Fruit fly (Drosophila melanogaster) whole organism, adult: ENCODE measurements around the gene emei.
A peak's percentile ranks its signal among the peaks of the same experiment; 100 is the strongest.

Experiments
- CG11617 ChIP-seq: fragments of 200-800 bp; sonication (Bioruptor generic); optimal IDR thresholded peaks from 2 replicates; lab custom pipeline; 2017; ENCODE audit warnings: mild to moderate bottlenecking, missing biosample characterization, missing genetic modification reagents, missing genetic modification characterization
- CG14711 ChIP-seq: fragments of 200-800 bp; sonication (Bioruptor generic); optimal IDR thresholded peaks from 2 replicates; lab custom pipeline; 2018; ENCODE audit warnings: missing biosample characterization, mild to moderate bottlenecking, missing genetic modification characterization, moderate library complexity
- CG33017 ChIP-seq: fragments of 200-800 bp; sonication (Bioruptor generic); optimal IDR thresholded peaks from 2 replicates; lab custom pipeline; 2018; ENCODE audit warnings: missing biosample characterization, mild to moderate bottlenecking, missing genetic modification characterization, moderate library complexity
- CG5204 ChIP-seq: fragments of 200-800 bp; sonication (Bioruptor generic); optimal IDR thresholded peaks from 2 replicates; lab custom pipeline; 2016; ENCODE audit warnings: missing biosample characterization, missing genetic modification characterization
- kay ChIP-seq: fragments of 200-800 bp; sonication (Bioruptor generic); peaks from one replicate; lab custom pipeline; 2016; ENCODE audit warnings: missing biosample characterization, missing genetic modification characterization, borderline replicate concordance
- ovo ChIP-seq: fragments of 200-800 bp; sonication (Bioruptor generic); optimal IDR thresholded peaks from 2 replicates; lab custom pipeline; 2016; ENCODE audit warnings: missing biosample characterization, missing genetic modification characterization
- toe ChIP-seq: fragments of 200-800 bp; sonication (Bioruptor generic); optimal IDR thresholded peaks from 2 replicates; lab custom pipeline; 2016; ENCODE audit warnings: missing biosample characterization, missing genetic modification characterization

dm6 chr3L:11120419-11120958, 11.0 kb downstream of the emei start, which contains the start of the genes FoxK and mRpL2:
- no peak for TF ChIP-seq CG5204 (GFP tag; lab: Kevin White, UChicago)
- peak; percentile 89 for TF ChIP-seq CG11617 (GFP tag; lab: Kevin White, UChicago)
- TF ChIP-seq ovo = peak; percentile 9
- peak; percentile 72 for TF ChIP-seq CG33017 (tag; lab: Kevin White, UChicago)
- peak; percentile 58 for TF ChIP-seq toe (GFP tag; lab: Kevin White, UChicago)
- peak; percentile 51 for TF ChIP-seq CG14711 (tag; lab: Kevin White, UChicago)
- peak; percentile 98 for TF ChIP-seq kay (GFP tag; lab: Kevin White, UChicago)
